Fruit fly (Drosophila melanogaster): ENCODE measurements around the gene CG7573.
A peak's percentile ranks its signal among the peaks of the same experiment; 100 is the strongest.

CG7573 gene

dm6 chr3L:11329014-11329469 lies 17.5 kb downstream of the CG7573 start (continued):
- TF ChIP-seq CG18262 (tag; optimal IDR thresholded peaks at IDR 0.05), result peak; percentile 65
- 0 out of 3 replicates have a peak, but pooled peaks have one; percentile 6 for TF ChIP-seq ken (GFP tag; IDR thresholded peaks at IDR 0.05)
- peak; percentile 65 for TF ChIP-seq abd-A (tag; optimal IDR thresholded peaks at IDR 0.05)
- no peak for TF ChIP-seq CG10431 (GFP tag; optimal IDR thresholded peaks at IDR 0.05)
- peak; percentile 43 for TF ChIP-seq H2.0 (GFP tag; IDR thresholded peaks at IDR 0.05)
- peak; percentile 40; the same call in 1 of the 2 replicates for TF ChIP-seq klu (GFP tag; IDR thresholded peaks at IDR 0.05)
- no peak for TF ChIP-seq Dbx (GFP tag; IDR thresholded peaks at IDR 0.05)
- peak; percentile 97 for TF ChIP-seq D19B (GFP tag; optimal IDR thresholded peaks at IDR 0.05)
- peak; percentile 50 for TF ChIP-seq onecut (GFP tag; IDR thresholded peaks at IDR 0.05)
- TF ChIP-seq CG6175 (GFP tag; IDR thresholded peaks at IDR 0.05), result 0 out of 3 replicates have a peak, but pooled peaks have one; percentile 62
- TF ChIP-seq CG10462 (GFP tag; optimal IDR thresholded peaks at IDR 0.05), result peak; percentile 1
- no peak for TF ChIP-seq MTF-1 (GFP tag; optimal IDR thresholded peaks at IDR 0.05; ENCODE audit: borderline replicate concordance)
- peak; percentile 49 for TF ChIP-seq CG6854 (GFP tag; optimal IDR thresholded peaks at IDR 0.05)
- peak; percentile 37 for TF ChIP-seq ATbp (GFP tag; optimal IDR thresholded peaks at IDR 0.05)
- TF ChIP-seq oc (tag; optimal IDR thresholded peaks at IDR 0.05), result peak; percentile 42
- TF ChIP-seq ttk (GFP tag; IDR thresholded peaks at IDR 0.05), result peak; percentile 55
- TF ChIP-seq lmd (GFP tag; IDR thresholded peaks at IDR 0.05), result peak; percentile 72
- TF ChIP-seq pfk (GFP tag; optimal IDR thresholded peaks at IDR 0.05), result no peak
- TF ChIP-seq CG13894 (tag; optimal IDR thresholded peaks at IDR 0.05), result peak; percentile 29
- no peak for TF ChIP-seq cg (GFP tag; optimal IDR thresholded peaks at IDR 0.05)
- no peak for TF ChIP-seq lov (optimal IDR thresholded peaks at IDR 0.05)
- TF ChIP-seq lov (GFP tag; IDR thresholded peaks at IDR 0.05), result no peak
- no peak for TF ChIP-seq Elba2 (GFP tag; optimal IDR thresholded peaks at IDR 0.05)
- peak; percentile 77 for TF ChIP-seq Ptx1 (GFP tag; IDR thresholded peaks at IDR 0.05)
- no peak for TF ChIP-seq CG6654 (GFP tag; optimal IDR thresholded peaks at IDR 0.05)
- no peak for TF ChIP-seq Scr (GFP tag; IDR thresholded peaks at IDR 0.05; ENCODE audit: partially characterized antibody)
- no peak for TF ChIP-seq Sin3A (optimal IDR thresholded peaks at IDR 0.05)
- TF ChIP-seq CG4730 (GFP tag; IDR thresholded peaks at IDR 0.05), result peak; percentile 42; the same call in 1 of the 2 replicates
- no peak for TF ChIP-seq CG15073 (GFP tag; optimal IDR thresholded peaks at IDR 0.05)
- no peak for TF ChIP-seq prd (optimal IDR thresholded peaks at IDR 0.05)
- TF ChIP-seq prd (GFP tag; IDR thresholded peaks at IDR 0.05), result peak; percentile 73
- TF ChIP-seq CG6272 (GFP tag; IDR thresholded peaks at IDR 0.05), result 0 out of 2 replicates have a peak, but pooled peaks have one; percentile 16
- peak; percentile 10 for TF ChIP-seq CG33557 (GFP tag; optimal IDR thresholded peaks at IDR 0.05)
- TF ChIP-seq CG13424 (tag; optimal IDR thresholded peaks at IDR 0.05), result peak; percentile 64
- TF ChIP-seq HLH54F (GFP tag; optimal IDR thresholded peaks at IDR 0.05), result no peak
- peak; percentile 27 for TF ChIP-seq kni (GFP tag; optimal IDR thresholded peaks at IDR 0.05)
- no peak for TF ChIP-seq Atf-2 (GFP tag; optimal IDR thresholded peaks at IDR 0.05)
- TF ChIP-seq az2 (GFP tag; optimal IDR thresholded peaks at IDR 0.05), result peak; percentile 34
- no peak for TF ChIP-seq Ets65A (GFP tag)
- peak; percentile 79 for TF ChIP-seq CG2678 (tag; optimal IDR thresholded peaks at IDR 0.05)
- no peak for TF ChIP-seq gcm2 (GFP tag; optimal IDR thresholded peaks at IDR 0.05)
- TF ChIP-seq CG7271 (tag; optimal IDR thresholded peaks at IDR 0.05), result no peak
- no peak for TF ChIP-seq CG14014 (GFP tag; IDR thresholded peaks at IDR 0.05)
- peak in 1 of 2 experiments; percentile 72 for TF ChIP-seq Hr51 (GFP tag; optimal IDR thresholded peaks at IDR 0.05)
- no peak for TF ChIP-seq slp2 (GFP tag; optimal IDR thresholded peaks at IDR 0.05)
- TF ChIP-seq CG17186 (GFP tag; optimal IDR thresholded peaks at IDR 0.05), result no peak
- TF ChIP-seq tna (GFP tag; IDR thresholded peaks at IDR 0.05; ENCODE audit: partially characterized antibody), result no peak
- no peak for TF ChIP-seq CG7987 (GFP tag; optimal IDR thresholded peaks at IDR 0.05)
- TF ChIP-seq CG7556 (GFP tag; optimal IDR thresholded peaks at IDR 0.05), result peak; percentile 41
- peak; percentile 82 for TF ChIP-seq nmo (GFP tag; optimal IDR thresholded peaks at IDR 0.05)
- TF ChIP-seq CG13287 (GFP tag; IDR thresholded peaks at IDR 0.05; ENCODE audit: partially characterized antibody), result no peak

Data from whole organism, embryonic.